Fruit fly (Drosophila melanogaster) whole organism, embryonic: Measurements from ENCODE around the gene Pif1A.
A peak's percentile ranks its signal among the peaks of the same experiment; 100 is the strongest.

Source experiments
- Aef1 ChIP-seq: fragments of 200-800 bp; sonication (Bioruptor generic); IDR thresholded peaks from 3 replicates; pipeline ENCODE4 v1.3.6; 2022; ENCODE audit warnings: missing biosample characterization, missing genetic modification characterization
- Bdp1 ChIP-seq: fragments of 200-800 bp; sonication (Bioruptor generic); optimal IDR thresholded peaks from 3 replicates; lab custom pipeline; 2016; ENCODE audit warnings: missing biosample characterization, missing genetic modification characterization
- CG11247 ChIP-seq: fragments of 200-800 bp; sonication (Bioruptor generic); IDR thresholded peaks from 2 replicates; pipeline ENCODE4 v1.3.6; 2022; ENCODE audit warnings: missing biosample characterization, missing genetic modification characterization
- CG11456 ChIP-seq: fragments of 200-800 bp; sonication (Bioruptor generic); IDR thresholded peaks from 3 replicates; pipeline ENCODE4 v1.3.6; 2022; ENCODE audit warnings: missing biosample characterization, missing genetic modification characterization
- CG11504 ChIP-seq: fragments of 200-800 bp; sonication (Bioruptor generic); optimal IDR thresholded peaks from 3 replicates; lab custom pipeline; 2019; ENCODE audit warnings: missing biosample characterization, mild to moderate bottlenecking, missing genetic modification characterization, moderate library complexity
- CG11696 ChIP-seq: fragments of 200-800 bp; sonication (Bioruptor generic); IDR thresholded peaks from 2 replicates; pipeline ENCODE4 v1.3.6; 2022; ENCODE audit warnings: missing biosample characterization, missing genetic modification characterization
- CG13296 ChIP-seq: fragments of 200-800 bp; sonication (Bioruptor generic); optimal IDR thresholded peaks from 3 replicates; lab custom pipeline; 2018; ENCODE audit warnings: missing biosample characterization, mild to moderate bottlenecking, missing genetic modification characterization
- CG13775 ChIP-seq: fragments of 200-800 bp; sonication (Bioruptor generic); optimal IDR thresholded peaks from 3 replicates; lab custom pipeline; 2017; ENCODE audit warnings: missing biosample characterization, mild to moderate bottlenecking, missing genetic modification characterization
- CG14014 ChIP-seq: fragments of 200-800 bp; sonication (Bioruptor generic); IDR thresholded peaks from 2 replicates; pipeline ENCODE4 v1.3.6; 2022; ENCODE audit warnings: missing biosample characterization, missing genetic modification characterization
- CG14050 ChIP-seq: fragments of 200-800 bp; sonication (Bioruptor generic); IDR thresholded peaks from 3 replicates; pipeline ENCODE4 v1.3.6; 2022; ENCODE audit warnings: missing biosample characterization, missing genetic modification characterization
- CG15011 ChIP-seq: fragments of 200-800 bp; sonication (Bioruptor generic); optimal IDR thresholded peaks from 3 replicates; lab custom pipeline; 2018; ENCODE audit warnings: missing biosample characterization, mild to moderate bottlenecking, missing genetic modification characterization
- CG15479 ChIP-seq: fragments of 200-800 bp; sonication (Bioruptor generic); optimal IDR thresholded peaks from 3 replicates; lab custom pipeline; 2019; ENCODE audit warnings: missing biosample characterization, mild to moderate bottlenecking, missing genetic modification characterization, moderate library complexity
- CG15601 ChIP-seq: fragments of 200-800 bp; sonication (Bioruptor generic); optimal IDR thresholded peaks from 3 replicates; lab custom pipeline; 2019; ENCODE audit warnings: missing biosample characterization, mild to moderate bottlenecking, missing genetic modification characterization, moderate library complexity
- CG1647 ChIP-seq: fragments of 200-800 bp; sonication (Bioruptor generic); optimal IDR thresholded peaks from 3 replicates; lab custom pipeline; 2016; ENCODE audit warnings: missing biosample characterization, missing genetic modification characterization
- CG16815 ChIP-seq: fragments of 200-800 bp; sonication (Bioruptor generic); optimal IDR thresholded peaks from 3 replicates; lab custom pipeline; 2017; ENCODE audit warnings: missing biosample characterization, mild to moderate bottlenecking, missing genetic modification characterization
- CG17186 ChIP-seq: fragments of 200-800 bp; sonication (Bioruptor generic); optimal IDR thresholded peaks from 3 replicates; lab custom pipeline; 2017; ENCODE audit warnings: missing biosample characterization, missing genetic modification reagents, missing genetic modification characterization
- CG18764 ChIP-seq: fragments of 200-800 bp; sonication (Bioruptor generic); optimal IDR thresholded peaks from 3 replicates; lab custom pipeline; 2016; ENCODE audit warnings: missing biosample characterization, missing genetic modification characterization
- CG2116 ChIP-seq: fragments of 200-800 bp; sonication (Bioruptor generic); optimal IDR thresholded peaks from 3 replicates; lab custom pipeline; 2018; ENCODE audit warnings: missing biosample characterization, mild to moderate bottlenecking, missing genetic modification characterization
- CG30020 ChIP-seq: fragments of 200-800 bp; optimal IDR thresholded peaks from 2 replicates; lab custom pipeline; 2019; ENCODE audit warnings: missing biosample characterization, mild to moderate bottlenecking, missing genetic modification characterization, moderate library complexity
- CG30431 ChIP-seq: fragments of 200-800 bp; sonication (Bioruptor generic); optimal IDR thresholded peaks from 2 replicates; lab custom pipeline; 2017; ENCODE audit warnings: missing biosample characterization, missing genetic modification characterization
- CG3065 ChIP-seq: fragments of 200-800 bp; sonication (Bioruptor generic); optimal IDR thresholded peaks from 2 replicates; lab custom pipeline; 2016; ENCODE audit warnings: missing biosample characterization, missing genetic modification characterization
- CG31365 ChIP-seq: fragments of 200-800 bp; sonication (Bioruptor generic); optimal IDR thresholded peaks from 2 replicates; lab custom pipeline; 2018; ENCODE audit warnings: missing biosample characterization, mild to moderate bottlenecking, missing genetic modification characterization
- CG3407 ChIP-seq: fragments of 200-800 bp; sonication (Bioruptor generic); optimal IDR thresholded peaks from 2 replicates; lab custom pipeline; 2018; ENCODE audit warnings: missing biosample characterization, mild to moderate bottlenecking, missing genetic modification characterization
- CG34224 ChIP-seq: fragments of 200-800 bp; sonication (Bioruptor generic); IDR thresholded peaks from 3 replicates; pipeline ENCODE4 v1.3.6; 2022; ENCODE audit warnings: missing biosample characterization, missing genetic modification characterization; ENCODE audit not compliant: partially characterized antibody
- CG3838 ChIP-seq: fragments of 200-800 bp; sonication (Bioruptor generic); optimal IDR thresholded peaks from 3 replicates; lab custom pipeline; 2016; ENCODE audit warnings: missing biosample characterization, missing genetic modification characterization
- CG6654 ChIP-seq: fragments of 200-800 bp; sonication (Bioruptor generic); optimal IDR thresholded peaks from 2 replicates; lab custom pipeline; 2017; ENCODE audit warnings: missing biosample characterization, mild to moderate bottlenecking, missing genetic modification characterization
- CG7372 ChIP-seq: fragments of 200-800 bp; sonication (Bioruptor generic); IDR thresholded peaks from 2 replicates; pipeline ENCODE4 v1.3.6; 2022; ENCODE audit warnings: missing biosample characterization, missing genetic modification characterization
- CG7556 ChIP-seq: fragments of 200-800 bp; sonication (Bioruptor generic); optimal IDR thresholded peaks from 2 replicates; lab custom pipeline; 2017; ENCODE audit warnings: missing biosample characterization, mild to moderate bottlenecking, missing genetic modification characterization
- CG9727 ChIP-seq: fragments of 200-800 bp; sonication (Bioruptor generic); optimal IDR thresholded peaks from 3 replicates; lab custom pipeline; 2017; ENCODE audit warnings: missing biosample characterization, mild to moderate bottlenecking, missing genetic modification characterization
- CG9817 ChIP-seq: fragments of 200-800 bp; sonication (Bioruptor generic); optimal IDR thresholded peaks from 2 replicates; lab custom pipeline; 2018; ENCODE audit warnings: missing biosample characterization, mild to moderate bottlenecking, missing genetic modification characterization, moderate library complexity
- CG9932 ChIP-seq: fragments of 200-800 bp; sonication (Bioruptor generic); IDR thresholded peaks from 2 replicates; pipeline ENCODE4 v1.3.6; 2022; ENCODE audit warnings: missing biosample characterization, missing genetic modification characterization
- CoRest ChIP-seq: fragments of 200-800 bp; sonication (Bioruptor generic); optimal IDR thresholded peaks from 3 replicates; lab custom pipeline; 2018; ENCODE audit warnings: missing biosample characterization, mild to moderate bottlenecking, missing genetic modification characterization, moderate library complexity
- CrebB ChIP-seq: fragments of 200-800 bp; sonication (Bioruptor generic); optimal IDR thresholded peaks from 3 replicates; lab custom pipeline; 2018; ENCODE audit warnings: missing biosample characterization, mild to moderate bottlenecking, missing genetic modification characterization
- Doc3 ChIP-seq: fragments of 200-800 bp; sonication (Bioruptor generic); IDR thresholded peaks from 3 replicates; pipeline ENCODE4 v1.3.6; 2022; ENCODE audit warnings: missing biosample characterization, missing genetic modification characterization; ENCODE audit not compliant: partially characterized antibody
- Gug ChIP-seq: fragments of 200-800 bp; sonication (Bioruptor generic); IDR thresholded peaks from 4 replicates; pipeline ENCODE4 v1.3.6; 2022; ENCODE audit warnings: missing biosample characterization, missing genetic modification characterization
- Lpt ChIP-seq: fragments of >200 bp; optimal IDR thresholded peaks from 2 replicates; lab custom pipeline; 2018; ENCODE audit warnings: missing biosample characterization, missing genetic modification characterization
- Ptx1 ChIP-seq: fragments of 200-800 bp; sonication (Bioruptor generic); IDR thresholded peaks from 2 replicates; pipeline ENCODE4 v1.3.6; 2022; ENCODE audit warnings: missing biosample characterization, missing genetic modification characterization
- Side ChIP-seq: fragments of 200-800 bp; sonication (Bioruptor generic); optimal IDR thresholded peaks from 2 replicates; lab custom pipeline; 2016; ENCODE audit warnings: missing biosample characterization, missing genetic modification characterization
- bab2 ChIP-seq: fragments of 200-800 bp; sonication (Bioruptor generic); optimal IDR thresholded peaks from 2 replicates; lab custom pipeline; 2016; ENCODE audit warnings: missing biosample characterization, missing genetic modification characterization
- bsh ChIP-seq, 2 experiments: fragments of 200-800 bp; sonication (Bioruptor generic); optimal IDR thresholded peaks; 2 replicates each; lab custom pipeline; 2017 to 2018; ENCODE audit warnings: mild to moderate bottlenecking in 2 of 2, missing biosample characterization in 2 of 2, missing genetic modification characterization in 2 of 2, moderate library complexity in 1 of 2
- cad ChIP-seq: fragments of >200 bp; optimal IDR thresholded peaks from 2 replicates; lab custom pipeline; 2017; ENCODE audit warnings: missing biosample characterization, missing genetic modification characterization
- crc ChIP-seq: fragments of 200-800 bp; sonication (Bioruptor generic); optimal IDR thresholded peaks from 2 replicates; lab custom pipeline; 2016; ENCODE audit warnings: missing biosample characterization, missing genetic modification characterization
- gcm ChIP-seq: fragments of 200-800 bp; sonication (Bioruptor generic); optimal IDR thresholded peaks from 2 replicates; lab custom pipeline; 2019; ENCODE audit warnings: missing biosample characterization, mild to moderate bottlenecking, missing genetic modification characterization, moderate library complexity
- kni ChIP-seq: fragments of 200-800 bp; sonication (Bioruptor generic); optimal IDR thresholded peaks from 3 replicates; lab custom pipeline; 2017; ENCODE audit warnings: mild to moderate bottlenecking, missing biosample characterization, missing genetic modification reagents, missing genetic modification characterization
- lilli ChIP-seq: fragments of 200-800 bp; sonication (Bioruptor generic); optimal IDR thresholded peaks from 3 replicates; lab custom pipeline; 2016; ENCODE audit warnings: missing biosample characterization, missing genetic modification characterization
- pan ChIP-seq, 4 experiments: fragments of >200 bp in 3 of 4; fragments of 200-800 bp in 1 of 4; sonication (Bioruptor generic) in 1 of 4; optimal IDR thresholded peaks in 3 of 4; IDR thresholded peaks in 1 of 4; 2 replicates each; pipeline versions ENCODE4 v1.3.6 to Lab custom; 2017 to 2022; ENCODE audit warnings: missing biosample characterization in 2 of 4, missing genetic modification characterization in 2 of 4, mixed read lengths in 1 of 4
- ro ChIP-seq: fragments of 200-800 bp; sonication (Bioruptor generic); IDR thresholded peaks from 2 replicates; pipeline ENCODE4 v1.3.6; 2022; ENCODE audit warnings: missing biosample characterization, missing genetic modification characterization
- row ChIP-seq: fragments of 200-800 bp; sonication (Bioruptor generic); IDR thresholded peaks from 3 replicates; pipeline ENCODE4 v1.3.6; 2022; ENCODE audit warnings: missing biosample characterization, missing genetic modification characterization
- vfl ChIP-seq: fragments of 200-800 bp; sonication (Bioruptor generic); optimal IDR thresholded peaks from 2 replicates; lab custom pipeline; 2016; ENCODE audit warnings: missing biosample characterization, missing genetic modification characterization
- z ChIP-seq: fragments of 200-800 bp; sonication (Bioruptor generic); IDR thresholded peaks from 3 replicates; pipeline ENCODE4 v1.3.6; 2022; ENCODE audit warnings: missing biosample characterization, missing genetic modification characterization

The Pif1A gene

DNA sequence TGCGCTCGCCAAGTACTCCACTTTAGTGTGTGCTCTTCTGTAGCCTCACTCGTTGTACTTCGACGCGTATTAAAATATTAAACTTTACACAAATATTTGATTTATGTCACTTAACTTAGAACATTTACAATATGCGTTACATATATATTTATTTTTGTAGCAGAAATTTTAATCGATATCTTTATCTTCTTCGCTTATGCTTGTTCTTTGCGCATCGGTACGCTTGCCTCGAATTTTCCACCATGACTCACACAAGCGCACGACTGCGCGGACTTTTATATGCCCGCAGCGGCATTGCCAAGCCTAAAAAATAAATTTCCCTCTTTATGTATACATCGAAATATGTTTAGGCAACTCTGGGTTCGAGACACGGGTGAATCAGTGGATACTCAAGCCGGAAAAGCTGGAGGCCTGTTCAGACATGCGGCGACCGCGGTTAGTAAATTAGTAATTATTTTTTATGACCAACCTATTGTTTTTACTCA lies 19.5 kb upstream of the Pif1A start, which contains the start of gene aqz (continued):
- no peak for TF ChIP-seq Doc3 (GFP tag; lab: Robert Waterston, UW)
- peak; percentile 57 for TF ChIP-seq CG7372 (GFP tag; lab: Robert Waterston, UW)
- peak; percentile 22 for TF ChIP-seq CG18764
- TF ChIP-seq CG30431 (GFP tag; lab: Kevin White, UChicago): peak; percentile 24
- peak; percentile 100 for TF ChIP-seq CG2116 (GFP tag; lab: Kevin White, UChicago)
- TF ChIP-seq CG11456 (GFP tag; lab: Robert Waterston, UW): peak; percentile 84
- TF ChIP-seq Lpt (GFP tag; lab: Kevin White, UChicago): no peak
- no peak for TF ChIP-seq CG1647
- TF ChIP-seq CoRest (tag; lab: Kevin White, UChicago): peak; percentile 62
- TF ChIP-seq CG14014 (GFP tag; lab: Robert Waterston, UW): peak; percentile 60; the same call in 1 of the 2 replicates
- TF ChIP-seq bab2 (GFP tag; lab: Kevin White, UChicago): peak; percentile 53
- no peak; the same call in 2 of the 3 replicates for TF ChIP-seq CG14050 (GFP tag; lab: Robert Waterston, UW)
- TF ChIP-seq CG3065 (GFP tag; lab: Kevin White, UChicago): peak; percentile 39
- peak; percentile 80 for TF ChIP-seq CG11504
- TF ChIP-seq CG34224 (GFP tag; lab: Robert Waterston, UW): peak; percentile 17; the same call in 1 of the 3 replicates
- peak; percentile 77 for TF ChIP-seq CrebB (tag; lab: Kevin White, UChicago)
- peak; percentile 92 for TF ChIP-seq CG30020 (tag; lab: Kevin White, UChicago)
- 0 out of 3 replicates have a peak, but pooled peaks have one; percentile 23 for TF ChIP-seq Aef1
- TF ChIP-seq ro (GFP tag; lab: Robert Waterston, UW): no peak
- TF ChIP-seq CG16815 (GFP tag; lab: Kevin White, UChicago): no peak
- no peak for TF ChIP-seq CG6654 (GFP tag; lab: Kevin White, UChicago)
- TF ChIP-seq CG17186 (GFP tag; lab: Kevin White, UChicago): peak; percentile 69
- TF ChIP-seq CG11696: peak; percentile 45; the same call in 1 of the 2 replicates
- TF ChIP-seq CG7556 (GFP tag; lab: Kevin White, UChicago): no peak
- peak; percentile 73 for TF ChIP-seq row
- peak; percentile 76 for TF ChIP-seq lilli (GFP tag; lab: Kevin White, UChicago)
- TF ChIP-seq CG9727 (GFP tag; lab: Kevin White, UChicago): peak; percentile 41
- peak; percentile 54 for TF ChIP-seq cad (GFP tag; lab: Kevin White, UChicago)
- TF ChIP-seq z (GFP tag; lab: Robert Waterston, UW): peak; percentile 21; the same call in 1 of the 3 replicates
- TF ChIP-seq pan (optimal IDR thresholded peaks at IDR 0.05; lab: Kevin White, UChicago): no peak
- TF ChIP-seq pan (GFP tag; optimal IDR thresholded peaks at IDR 0.05 in 1 of 2, IDR thresholded peaks at IDR 0.05 in 1 of 2): peak in 1 of 2 experiments; percentile 65
- TF ChIP-seq CG13775 (GFP tag; lab: Kevin White, UChicago): peak; percentile 18
- TF ChIP-seq CG11247 (GFP tag; lab: Robert Waterston, UW): peak; percentile 73
- peak; percentile 74 for TF ChIP-seq Side
- peak; percentile 42 for TF ChIP-seq gcm (GFP tag; lab: Kevin White, UChicago)
- TF ChIP-seq kni: peak; percentile 70
- TF ChIP-seq CG15479 (GFP tag; lab: Kevin White, UChicago): peak; percentile 78
- TF ChIP-seq CG9817: peak; percentile 66
- TF ChIP-seq bsh (GFP tag; optimal IDR thresholded peaks at IDR 0.05; lab: Kevin White, UChicago): peak; percentile 6 to 43
- TF ChIP-seq CG3838 (GFP tag; lab: Kevin White, UChicago): no peak
- TF ChIP-seq crc (GFP tag; lab: Kevin White, UChicago): no peak
- TF ChIP-seq vfl: peak; percentile 55
- peak; percentile 51 for TF ChIP-seq Ptx1 (GFP tag; lab: Robert Waterston, UW)
- peak; percentile 21; the same call in 1 of the 4 replicates for TF ChIP-seq Gug (GFP tag; lab: Robert Waterston, UW)
- TF ChIP-seq CG9932 (GFP tag; lab: Robert Waterston, UW): peak; percentile 67
- TF ChIP-seq Bdp1 (GFP tag; lab: Kevin White, UChicago): peak; percentile 41
- TF ChIP-seq CG15601 (tag; lab: Kevin White, UChicago): peak; percentile 66
- peak; percentile 1 for TF ChIP-seq CG3407 (GFP tag; lab: Kevin White, UChicago)
- peak; percentile 69 for TF ChIP-seq CG13296
- TF ChIP-seq CG15011 (GFP tag; lab: Kevin White, UChicago): peak; percentile 31
- TF ChIP-seq CG31365 (tag; lab: Kevin White, UChicago): peak; percentile 54
